Worm (Caenorhabditis elegans): ENCODE data around the gene folr-1.

DNA sequence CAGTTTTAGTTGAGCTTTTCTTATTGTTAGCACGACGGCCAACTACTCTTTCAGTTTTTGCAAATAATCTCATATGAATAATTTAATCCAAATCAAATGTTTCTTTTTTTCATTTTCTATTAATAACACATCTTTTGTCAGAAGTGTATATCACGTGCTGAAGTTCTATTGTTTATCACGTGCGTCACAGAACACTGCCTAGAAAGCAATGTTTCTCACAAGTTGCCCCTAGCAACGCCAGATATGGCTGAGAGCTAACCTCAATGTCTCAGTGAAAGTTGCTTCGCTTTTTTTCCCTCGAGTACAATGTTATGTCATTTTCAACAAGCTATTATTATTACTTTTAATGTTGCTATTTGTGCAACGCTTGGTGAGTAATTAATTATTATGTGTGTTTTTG is 8.9 kb downstream of the folr-1 start:
- TF ChIP-seq daf-16 (GFP tag; optimal IDR thresholded peaks at IDR 0.05), result no peak
- no peak for TF ChIP-seq daf-16 (tag; optimal IDR thresholded peaks at IDR 0.05)
- TF ChIP-seq ztf-7 (tag; optimal IDR thresholded peaks at IDR 0.05), result no peak

All from whole organism, L4 larva.